Worm (Caenorhabditis elegans) whole organism, L1 larva: ENCODE measurements around the gene tmc-1.

ENCODE experiments used
- F16B12.6 ChIP-seq: fragments of 150-350 bp; optimal IDR thresholded peaks from 2 replicates; lab custom pipeline; 2014; ENCODE audit warnings: missing biosample characterization, missing genetic modification characterization
- ama-1 ChIP-seq: fragments of 150-350 bp; optimal IDR thresholded peaks from 2 replicates; lab custom pipeline; 2014
- dpl-1 ChIP-seq, 3 experiments: fragments of 150-350 bp in 2 of 3; sonication (generic microtip) in 1 of 3; optimal IDR thresholded peaks; 2 replicates each; lab custom pipeline; 2014 to 2017; ENCODE audit warnings: missing biosample characterization in 3 of 3, missing genetic modification characterization in 3 of 3, missing genetic modification reagents in 3 of 3
- egl-27 ChIP-seq, 2 experiments: fragments of 150-350 bp in 1 of 2; sonication (generic microtip); optimal IDR thresholded peaks; 3 replicates each; lab custom pipeline; 2017 to 2018; ENCODE audit warnings: missing biosample characterization in 2 of 2, missing genetic modification characterization in 2 of 2, missing genetic modification reagents in 2 of 2
- fkh-10 ChIP-seq: sonication (generic microtip); optimal IDR thresholded peaks from 2 replicates; lab custom pipeline; 2017; ENCODE audit warnings: missing biosample characterization, missing genetic modification reagents, missing genetic modification characterization
- jun-1 ChIP-seq: fragments of 150-350 bp; optimal IDR thresholded peaks from 2 replicates; lab custom pipeline; 2014; ENCODE audit warnings: missing biosample characterization, missing genetic modification reagents, missing genetic modification characterization
- nhr-11 ChIP-seq: fragments of 150-350 bp; optimal IDR thresholded peaks from 2 replicates; lab custom pipeline; 2014; ENCODE audit warnings: missing biosample characterization, missing genetic modification characterization
- nhr-12 ChIP-seq: sonication (generic microtip); optimal IDR thresholded peaks from 2 replicates; lab custom pipeline; 2017; ENCODE audit warnings: missing biosample characterization, missing genetic modification characterization
- nhr-90 ChIP-seq: sonication (generic microtip); optimal IDR thresholded peaks from 2 replicates; lab custom pipeline; 2016; ENCODE audit warnings: mild to moderate bottlenecking, missing genetic modification characterization, missing compliant biosample characterization; ENCODE audit not compliant: poor library complexity
- tlp-1 ChIP-seq: fragments of 150-350 bp; optimal IDR thresholded peaks from 2 replicates; lab custom pipeline; 2014; ENCODE audit warnings: missing biosample characterization, missing genetic modification characterization

- no peak for TF ChIP-seq nhr-90 (tag; lab: Kevin White, UChicago)
- no peak for TF ChIP-seq nhr-11 (tag; lab: Kevin White, UChicago)
- TF ChIP-seq fkh-10 (GFP tag; lab: Kevin White, UChicago) = no peak
- no peak for TF ChIP-seq dpl-1 (GFP tag; optimal IDR thresholded peaks at IDR 0.05; lab: Kevin White, UChicago)
- TF ChIP-seq ama-1 (lab: Kevin White, UChicago) = no peak
- TF ChIP-seq F16B12.6 (tag; lab: Kevin White, UChicago) = no peak
- TF ChIP-seq nhr-12 (tag; lab: Kevin White, UChicago) = no peak
- TF ChIP-seq tlp-1 (tag; lab: Kevin White, UChicago) = no peak
- no peak for TF ChIP-seq jun-1 (tag; lab: Kevin White, UChicago)
- TF ChIP-seq egl-27 (tag; optimal IDR thresholded peaks at IDR 0.05; lab: Kevin White, UChicago) = no peak
Measured at ce11 chrX:1191582-1191981, 29.6 kb downstream of the tmc-1 start, which contains the start of gene T13G4.4.
